Worm (Caenorhabditis elegans) whole organism, L2 larva: ENCODE results near the gene ift-81.

ENCODE experiments used
- C34F6.9 ChIP-seq: fragments of 150-350 bp; optimal IDR thresholded peaks from 2 replicates; lab custom pipeline; 2014; ENCODE audit warnings: missing biosample characterization, missing genetic modification characterization
- F13H6.1 ChIP-seq: sonication (generic microtip); optimal IDR thresholded peaks from 2 replicates; lab custom pipeline; 2016; ENCODE audit warnings: missing genetic modification characterization, missing compliant biosample characterization
- R02D3.7 ChIP-seq: fragments of 150-350 bp; optimal IDR thresholded peaks from 2 replicates; lab custom pipeline; 2014; ENCODE audit warnings: missing biosample characterization, missing genetic modification characterization
- Y55F3AM.14 ChIP-seq: fragments of 200-800 bp; sonication (Bioruptor generic); optimal IDR thresholded peaks from 2 replicates; lab custom pipeline; 2018; ENCODE audit warnings: mild to moderate bottlenecking, missing genetic modification characterization, missing compliant biosample characterization
- ZK546.5 ChIP-seq: sonication (generic microtip); optimal IDR thresholded peaks from 2 replicates; lab custom pipeline; 2017; ENCODE audit warnings: missing biosample characterization, missing genetic modification characterization
- alr-1 ChIP-seq: fragments of 150-350 bp; optimal IDR thresholded peaks from 2 replicates; lab custom pipeline; 2014; ENCODE audit warnings: missing biosample characterization, missing genetic modification characterization
- aly-2 ChIP-seq: fragments of 150-350 bp; optimal IDR thresholded peaks from 2 replicates; lab custom pipeline; 2014; ENCODE audit warnings: missing biosample characterization, missing genetic modification characterization
- ama-1 ChIP-seq: fragments of 150-350 bp; optimal IDR thresholded peaks from 2 replicates; lab custom pipeline; 2018; ENCODE audit warnings: inconsistent platforms
- blmp-1 ChIP-seq: sonication (generic microtip); optimal IDR thresholded peaks from 2 replicates; lab custom pipeline; 2017; ENCODE audit warnings: missing genetic modification characterization, mild to moderate bottlenecking, missing compliant biosample characterization, antibody characterized with exemption, moderate library complexity; ENCODE audit not compliant: insufficient read depth
- ceh-16 ChIP-seq: fragments of 150-350 bp; optimal IDR thresholded peaks from 2 replicates; lab custom pipeline; 2014; ENCODE audit warnings: missing biosample characterization, missing genetic modification characterization
- crh-2 ChIP-seq: sonication (generic microtip); optimal IDR thresholded peaks from 2 replicates; lab custom pipeline; 2017; ENCODE audit warnings: missing biosample characterization, missing genetic modification characterization
- dmd-4 ChIP-seq: sonication (generic microtip); optimal IDR thresholded peaks from 2 replicates; lab custom pipeline; 2017; ENCODE audit warnings: missing biosample characterization, missing genetic modification characterization
- egl-27 ChIP-seq: sonication (generic microtip); optimal IDR thresholded peaks from 3 replicates; lab custom pipeline; 2017; ENCODE audit warnings: missing biosample characterization, missing genetic modification reagents, missing genetic modification characterization
- elt-1 ChIP-seq: fragments of 150-350 bp; optimal IDR thresholded peaks from 2 replicates; lab custom pipeline; 2014; ENCODE audit warnings: missing biosample characterization, missing genetic modification characterization
- elt-3 ChIP-seq: sonication (generic microtip); optimal IDR thresholded peaks from 2 replicates; lab custom pipeline; 2017; ENCODE audit warnings: missing biosample characterization, missing genetic modification characterization
- fos-1 ChIP-seq: fragments of 150-350 bp; optimal IDR thresholded peaks from 2 replicates; lab custom pipeline; 2014; ENCODE audit warnings: missing biosample characterization, missing genetic modification characterization
- gmeb-1 ChIP-seq: fragments of 150-350 bp; optimal IDR thresholded peaks from 2 replicates; lab custom pipeline; 2014; ENCODE audit warnings: missing biosample characterization, missing genetic modification characterization
- lin-11 ChIP-seq: fragments of 150-350 bp; sonication (generic microtip); optimal IDR thresholded peaks from 2 replicates; lab custom pipeline; 2014; ENCODE audit warnings: missing biosample characterization, missing genetic modification characterization, inconsistent platforms, mixed read lengths
- lin-13 ChIP-seq: fragments of 150-350 bp; optimal IDR thresholded peaks from 2 replicates; lab custom pipeline; 2014; ENCODE audit warnings: missing biosample characterization, missing genetic modification reagents, missing genetic modification characterization
- lin-39 ChIP-seq: fragments of 150-350 bp; optimal IDR thresholded peaks from 2 replicates; lab custom pipeline; 2014; ENCODE audit warnings: missing biosample characterization, missing genetic modification reagents, missing genetic modification characterization
- lsy-2 ChIP-seq, 2 experiments: fragments of 150-350 bp in 1 of 2; sonication (generic microtip) in 1 of 2; optimal IDR thresholded peaks; 2 replicates each; lab custom pipeline; 2014 to 2017; ENCODE audit warnings: missing biosample characterization in 2 of 2, missing genetic modification characterization in 2 of 2
- mab-5 ChIP-seq: fragments of 150-350 bp; optimal IDR thresholded peaks from 2 replicates; lab custom pipeline; 2014; ENCODE audit warnings: missing biosample characterization, missing genetic modification characterization
- mbf-1 ChIP-seq: sonication (generic microtip); optimal IDR thresholded peaks from 2 replicates; lab custom pipeline; 2017; ENCODE audit warnings: missing biosample characterization, missing genetic modification characterization
- mdl-1 ChIP-seq, 2 experiments: fragments of 150-350 bp in 1 of 2; sonication (generic microtip) in 1 of 2; optimal IDR thresholded peaks; 2 replicates each; lab custom pipeline; 2017; ENCODE audit warnings: missing biosample characterization in 2 of 2, missing genetic modification characterization in 2 of 2
- nhr-10 ChIP-seq: sonication (generic microtip); optimal IDR thresholded peaks from 2 replicates; lab custom pipeline; 2017; ENCODE audit warnings: missing biosample characterization, missing genetic modification characterization
- nhr-11 ChIP-seq: fragments of 150-350 bp; optimal IDR thresholded peaks from 2 replicates; lab custom pipeline; 2014; ENCODE audit warnings: missing biosample characterization, missing genetic modification characterization
- nhr-12 ChIP-seq: fragments of 150-350 bp; optimal IDR thresholded peaks from 2 replicates; lab custom pipeline; 2014; ENCODE audit warnings: missing biosample characterization, missing genetic modification characterization
- nhr-129 ChIP-seq: fragments of 150-350 bp; optimal IDR thresholded peaks from 2 replicates; lab custom pipeline; 2014; ENCODE audit warnings: missing biosample characterization, missing genetic modification characterization
- nhr-21 ChIP-seq: fragments of 150-350 bp; optimal IDR thresholded peaks from 2 replicates; lab custom pipeline; 2014; ENCODE audit warnings: missing biosample characterization, missing genetic modification characterization
- nhr-23 ChIP-seq: fragments of 150-350 bp; optimal IDR thresholded peaks from 2 replicates; lab custom pipeline; 2014; ENCODE audit warnings: missing biosample characterization, missing genetic modification reagents, missing genetic modification characterization
- nhr-237 ChIP-seq: fragments of 150-350 bp; optimal IDR thresholded peaks from 2 replicates; lab custom pipeline; 2014; ENCODE audit warnings: missing biosample characterization, missing genetic modification characterization
- nhr-25 ChIP-seq: fragments of 150-350 bp; sonication (generic microtip); optimal IDR thresholded peaks from 3 replicates; lab custom pipeline; 2014; ENCODE audit warnings: missing biosample characterization, missing genetic modification characterization
- nhr-6 ChIP-seq: fragments of 150-350 bp; optimal IDR thresholded peaks from 2 replicates; lab custom pipeline; 2014; ENCODE audit warnings: missing biosample characterization, missing genetic modification characterization
- nhr-77 ChIP-seq: fragments of 150-350 bp; optimal IDR thresholded peaks from 2 replicates; lab custom pipeline; 2014; ENCODE audit warnings: missing biosample characterization, missing genetic modification characterization
- peb-1 ChIP-seq: fragments of 150-350 bp; optimal IDR thresholded peaks from 2 replicates; lab custom pipeline; 2014; ENCODE audit warnings: missing biosample characterization, missing genetic modification characterization
- sem-4 ChIP-seq: fragments of 150-350 bp; optimal IDR thresholded peaks from 2 replicates; lab custom pipeline; 2014; ENCODE audit warnings: missing biosample characterization, missing genetic modification reagents, missing genetic modification characterization
- skn-1 ChIP-seq: sonication (generic microtip); optimal IDR thresholded peaks from 2 replicates; lab custom pipeline; 2017; ENCODE audit warnings: missing biosample characterization, missing genetic modification characterization
- sma-3 ChIP-seq: sonication (generic microtip); optimal IDR thresholded peaks from 2 replicates; lab custom pipeline; 2016; ENCODE audit warnings: missing genetic modification reagents, missing genetic modification characterization, missing compliant biosample characterization
- sma-9 ChIP-seq, 2 experiments: fragments of 150-350 bp in 1 of 2; sonication (generic microtip) in 1 of 2; optimal IDR thresholded peaks; 2 replicates each; lab custom pipeline; 2014 to 2016; ENCODE audit warnings: missing genetic modification characterization in 2 of 2, mild to moderate bottlenecking in 1 of 2, missing biosample characterization in 1 of 2, missing compliant biosample characterization in 1 of 2, missing genetic modification reagents in 1 of 2, moderate library complexity in 1 of 2
- snpc-4 ChIP-seq: fragments of 150-350 bp; optimal IDR thresholded peaks from 2 replicates; lab custom pipeline; 2014; ENCODE audit warnings: missing biosample characterization, missing genetic modification characterization
- unc-39 ChIP-seq: fragments of 150-350 bp; optimal IDR thresholded peaks from 2 replicates; lab custom pipeline; 2014; ENCODE audit warnings: missing biosample characterization, missing genetic modification characterization
- unc-55 ChIP-seq: fragments of 150-350 bp; sonication (generic microtip); optimal IDR thresholded peaks from 3 replicates; lab custom pipeline; 2014; ENCODE audit warnings: missing biosample characterization, missing genetic modification reagents, missing genetic modification characterization
- unc-62 ChIP-seq: fragments of 150-350 bp; optimal IDR thresholded peaks from 2 replicates; lab custom pipeline; 2014; ENCODE audit warnings: missing biosample characterization, missing genetic modification reagents, missing genetic modification characterization
- zag-1 ChIP-seq: fragments of 150-350 bp; optimal IDR thresholded peaks from 2 replicates; lab custom pipeline; 2014; ENCODE audit warnings: missing biosample characterization, missing genetic modification characterization
- ztf-1 ChIP-seq: fragments of 200-800 bp; sonication (Bioruptor generic); conservative IDR thresholded peaks from 2 replicates; pipeline ENCODE4 v1.3.6; 2022; ENCODE audit warnings: missing genetic modification characterization, missing compliant biosample characterization
- ztf-11 ChIP-seq: sonication (generic microtip); optimal IDR thresholded peaks from 2 replicates; lab custom pipeline; 2017; ENCODE audit warnings: missing biosample characterization, missing genetic modification characterization
- ztf-4 ChIP-seq: fragments of 150-350 bp; optimal IDR thresholded peaks from 2 replicates; lab custom pipeline; 2014; ENCODE audit warnings: missing biosample characterization, missing genetic modification characterization

ift-81 gene

DNA sequence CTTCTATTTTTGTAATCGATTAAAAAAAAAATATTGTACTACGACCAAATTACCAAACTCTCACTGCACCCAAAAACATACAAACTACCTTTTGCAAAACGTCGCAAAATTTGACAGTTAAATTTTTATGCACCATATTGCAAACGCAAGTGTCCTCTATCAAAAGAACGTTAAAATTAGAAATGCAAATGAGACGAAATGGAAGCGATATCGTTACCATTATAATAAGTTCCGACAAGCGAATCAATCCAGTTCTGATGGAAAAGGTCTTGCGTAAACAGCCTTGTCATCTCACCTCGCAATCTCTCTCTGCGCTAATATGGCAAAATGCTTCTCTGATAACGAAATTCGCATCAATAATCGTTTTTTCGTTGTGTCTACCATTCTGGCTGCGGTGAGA is 30.3 kb upstream of the ift-81 start:
- TF ChIP-seq sma-9 (GFP tag; optimal IDR thresholded peaks at IDR 0.05; lab: Kevin White, UChicago) (no peak), sma-9 (tag; optimal IDR thresholded peaks at IDR 0.05; lab: Kevin White, UChicago) (no peak), fos-1 (tag; lab: Kevin White, UChicago) (peak; percentile 18), alr-1 (tag; lab: Kevin White, UChicago) (no peak), skn-1 (no peak), nhr-12 (tag; lab: Kevin White, UChicago) (no peak), R02D3.7 (tag; lab: Kevin White, UChicago) (no peak), ztf-1 (GFP tag; lab: Robert Waterston, UW) (no peak)
- TF ChIP-seq, all 48 proteins: peak for 1

DNA sequence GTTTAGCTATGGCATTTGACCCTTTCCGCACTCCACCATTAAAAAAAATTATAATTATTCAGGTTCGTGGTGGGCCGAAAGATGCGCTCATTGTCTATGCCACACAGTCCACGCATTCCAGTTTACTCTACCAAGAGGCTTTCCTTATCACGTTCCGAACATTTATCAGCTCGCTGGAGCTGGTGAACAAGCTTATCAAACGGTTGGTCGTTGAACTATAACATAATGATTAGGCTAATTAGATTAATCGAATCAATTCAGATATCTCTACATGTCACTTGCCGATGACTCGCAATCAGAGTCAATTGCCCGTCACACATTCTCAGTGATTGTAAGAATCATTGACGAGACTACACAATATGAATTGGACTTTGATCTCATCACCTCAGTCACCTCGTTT is 29.0 kb upstream of the ift-81 start:
- TF ChIP-seq elt-1 (tag; lab: Kevin White, UChicago), result no peak
- TF ChIP-seq dmd-4, result no peak
- TF ChIP-seq sma-9 (GFP tag; optimal IDR thresholded peaks at IDR 0.05; lab: Kevin White, UChicago), result no peak
- TF ChIP-seq sma-9 (tag; optimal IDR thresholded peaks at IDR 0.05; lab: Kevin White, UChicago), result no peak
- TF ChIP-seq nhr-77 (tag; lab: Kevin White, UChicago), result no peak
- TF ChIP-seq lin-11, result no peak
- no peak for TF ChIP-seq egl-27 (tag; lab: Kevin White, UChicago)
- no peak for TF ChIP-seq nhr-23
- no peak for TF ChIP-seq unc-62
- TF ChIP-seq nhr-129, result no peak
- TF ChIP-seq nhr-25, result no peak
- no peak for TF ChIP-seq F13H6.1
- TF ChIP-seq elt-3 (tag; lab: Kevin White, UChicago), result no peak
- no peak for TF ChIP-seq lin-39 (tag; lab: Kevin White, UChicago)
- TF ChIP-seq nhr-21 (tag; lab: Kevin White, UChicago), result no peak
- TF ChIP-seq, all 48 proteins: peak for 0

- TF ChIP-seq unc-39, result no peak
- TF ChIP-seq unc-55, result peak; percentile 78
- peak; percentile 80 for TF ChIP-seq C34F6.9 (tag; lab: Kevin White, UChicago)
- peak; percentile 8 for TF ChIP-seq ceh-16
- no peak for TF ChIP-seq nhr-6 (tag; lab: Kevin White, UChicago)
- TF ChIP-seq gmeb-1 (tag; lab: Kevin White, UChicago), result peak; percentile 12
- TF ChIP-seq lin-13 (GFP tag; lab: Kevin White, UChicago), result no peak
- TF ChIP-seq crh-2 (tag; lab: Kevin White, UChicago), result peak; percentile 71
- peak in 1 of 2 experiments; percentile 0 for TF ChIP-seq mdl-1 (tag; optimal IDR thresholded peaks at IDR 0.05; lab: Kevin White, UChicago)
- TF ChIP-seq lin-11, result peak; percentile 51
- no peak for TF ChIP-seq nhr-23
- TF ChIP-seq elt-1 (tag; lab: Kevin White, UChicago), result no peak
- TF ChIP-seq elt-3 (tag; lab: Kevin White, UChicago), result no peak
- TF ChIP-seq R02D3.7 (tag; lab: Kevin White, UChicago), result no peak
- no peak for TF ChIP-seq nhr-10 (tag; lab: Kevin White, UChicago)
- peak; percentile 25 for TF ChIP-seq mab-5 (tag; lab: Kevin White, UChicago)
- no peak for TF ChIP-seq nhr-77 (tag; lab: Kevin White, UChicago)
- peak; percentile 44 for TF ChIP-seq blmp-1
- no peak for TF ChIP-seq ZK546.5 (tag; lab: Kevin White, UChicago)
- peak; percentile 47 for TF ChIP-seq sma-3 (GFP tag; lab: Kevin White, UChicago)
- TF ChIP-seq ztf-1 (GFP tag; lab: Robert Waterston, UW), result no peak
- TF ChIP-seq nhr-129, result peak; percentile 60
- no peak for TF ChIP-seq nhr-11
- TF ChIP-seq dmd-4, result no peak
- no peak for TF ChIP-seq nhr-237
- TF ChIP-seq ztf-4 (tag; lab: Kevin White, UChicago), result no peak
- TF ChIP-seq lsy-2 (tag; optimal IDR thresholded peaks at IDR 0.05; lab: Kevin White, UChicago), result peak in 1 of 2 experiments; percentile 23
- TF ChIP-seq aly-2 (tag; lab: Kevin White, UChicago), result no peak
- no peak for TF ChIP-seq Y55F3AM.14 (GFP tag; lab: Kevin White, UChicago)
- no peak for TF ChIP-seq nhr-21 (tag; lab: Kevin White, UChicago)
- no peak for TF ChIP-seq egl-27 (tag; lab: Kevin White, UChicago)
- TF ChIP-seq alr-1 (tag; lab: Kevin White, UChicago), result no peak
- TF ChIP-seq nhr-25, result peak; percentile 67
- no peak for TF ChIP-seq mbf-1
- TF ChIP-seq F13H6.1, result peak; percentile 81
- TF ChIP-seq sem-4 (tag; lab: Kevin White, UChicago), result peak; percentile 29
- TF ChIP-seq nhr-12 (tag; lab: Kevin White, UChicago), result no peak
- no peak for TF ChIP-seq ama-1 (lab: Kevin White, UChicago)
- peak; percentile 76 for TF ChIP-seq sma-9 (GFP tag; optimal IDR thresholded peaks at IDR 0.05; lab: Kevin White, UChicago)
- no peak for TF ChIP-seq sma-9 (tag; optimal IDR thresholded peaks at IDR 0.05; lab: Kevin White, UChicago)
- no peak for TF ChIP-seq peb-1 (tag; lab: Kevin White, UChicago)
- TF ChIP-seq zag-1 (tag; lab: Kevin White, UChicago), result no peak
- no peak for TF ChIP-seq ztf-11
- TF ChIP-seq snpc-4 (tag; lab: Kevin White, UChicago), result no peak
- no peak for TF ChIP-seq unc-62
- TF ChIP-seq skn-1, result no peak
- peak; percentile 41 for TF ChIP-seq fos-1 (tag; lab: Kevin White, UChicago)
Measured at ce11 chrX:5275209-5275608, 23.2 kb upstream of the ift-81 start, which contains the start of gene hst-6. Gene hst-6 (plus strand): TSS chrX:5275561.
